Fruit fly (Drosophila melanogaster): ENCODE results near the gene CG34015.
A peak's percentile ranks its signal among the peaks of the same experiment; 100 is the strongest.

CG34015 gene

DNA sequence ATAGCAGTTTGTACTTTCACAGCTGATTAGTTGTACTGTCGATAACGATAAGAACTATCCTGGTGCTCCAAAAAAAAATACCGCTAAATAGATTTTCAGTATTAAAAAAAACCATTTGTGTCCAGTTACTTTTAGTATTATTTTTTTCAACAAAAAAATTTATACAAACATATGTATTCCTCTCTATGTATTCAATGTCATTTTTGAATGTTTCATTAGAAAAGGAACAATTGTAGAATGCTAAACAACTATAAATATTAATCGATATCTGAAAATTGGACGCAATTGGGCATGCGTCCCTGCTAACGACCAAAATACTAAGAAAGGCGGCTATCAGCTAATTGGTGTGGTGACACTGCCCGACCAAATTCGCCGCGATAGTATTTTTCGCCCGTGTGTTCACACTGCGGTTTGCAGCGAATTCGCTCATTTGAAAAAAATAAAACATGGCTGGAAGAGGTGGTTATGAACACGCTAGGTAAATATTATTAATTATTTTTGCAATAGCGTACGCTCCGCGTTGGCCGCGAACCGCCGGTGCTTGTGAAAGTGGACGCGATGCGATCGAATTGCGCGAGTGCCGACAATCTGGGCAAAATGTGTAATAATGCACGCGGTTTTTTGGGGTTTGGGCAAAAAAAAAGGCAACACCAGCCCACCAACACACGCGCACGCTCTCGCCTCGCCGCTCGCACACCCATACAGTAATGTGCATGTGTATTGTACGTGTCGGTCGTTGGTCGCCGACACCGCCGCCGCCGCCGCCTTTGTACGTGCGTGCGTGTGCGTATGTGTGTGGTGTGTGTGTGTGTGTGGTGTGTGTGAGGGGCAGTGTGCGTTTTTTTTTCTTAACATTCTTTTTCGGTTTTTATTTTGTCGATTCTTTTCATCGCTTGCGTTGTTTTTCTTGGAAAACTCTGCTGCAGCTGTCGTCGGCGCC lies at the start of gene CG34015, which contains the start of gene eIF4H1:
TSS of gene CG34015 (minus strand) at position 51 of the 940 bp plus-strand sequence.
TSS of gene eIF4H1 (plus strand) at position 414 of the 940 bp plus-strand sequence.
- no peak for TF ChIP-seq Sin3A (optimal IDR thresholded peaks at IDR 0.05)
- TF ChIP-seq ttk (optimal IDR thresholded peaks at IDR 0.05), result no peak
- no peak for TF ChIP-seq psq (optimal IDR thresholded peaks at IDR 0.05)
- TF ChIP-seq h (optimal IDR thresholded peaks at IDR 0.05), result no peak

DNA sequence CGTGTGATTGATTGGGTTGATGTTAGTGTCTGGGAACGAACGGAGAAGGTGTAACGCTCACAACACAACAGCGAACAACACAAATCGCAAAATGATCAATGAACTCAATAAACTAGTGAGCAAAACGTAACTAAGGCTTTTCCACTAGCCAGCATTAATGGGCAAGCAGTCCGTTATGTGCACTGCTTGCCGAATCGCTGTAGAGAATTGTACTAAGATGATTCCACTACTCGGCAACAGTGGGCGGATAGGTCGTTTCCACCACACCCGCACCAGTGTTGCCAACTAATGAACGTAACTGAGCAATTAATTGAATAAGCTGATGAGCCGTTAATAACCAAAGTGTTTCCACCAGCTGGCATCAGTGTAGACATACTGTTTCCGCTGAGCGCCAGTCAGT lies 36.4 kb upstream of the CG34015 start:
- no peak for TF ChIP-seq Myc (optimal IDR thresholded peaks at IDR 0.05)
- no peak for TF ChIP-seq Sin3A (optimal IDR thresholded peaks at IDR 0.05)
- no peak for TF ChIP-seq h (optimal IDR thresholded peaks at IDR 0.05)
- no peak for TF ChIP-seq psq (optimal IDR thresholded peaks at IDR 0.05)
- TF ChIP-seq insv (optimal IDR thresholded peaks at IDR 0.05), result no peak
- TF ChIP-seq ttk (optimal IDR thresholded peaks at IDR 0.05), result no peak

DNA sequence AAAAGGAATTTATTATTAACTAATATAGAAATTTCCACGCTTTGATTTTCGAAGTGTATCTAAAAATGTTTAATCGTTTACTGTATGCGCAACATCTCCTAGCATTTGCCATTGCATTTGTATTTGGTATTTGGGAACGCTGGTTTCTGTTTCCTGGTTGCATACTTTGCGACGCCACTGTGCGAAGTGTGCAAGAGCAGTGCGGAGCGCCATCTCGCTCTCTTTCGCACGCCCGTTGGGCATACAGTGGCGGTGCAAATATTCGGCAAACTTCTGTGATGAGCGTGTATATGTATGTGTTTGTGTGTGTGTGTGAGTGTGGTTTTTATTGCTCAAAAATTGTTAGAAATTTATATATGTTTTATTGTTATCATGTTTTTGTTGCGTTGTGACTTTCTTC lies 10.4 kb upstream of the CG34015 start:
- no peak for TF ChIP-seq ttk (optimal IDR thresholded peaks at IDR 0.05)

DNA sequence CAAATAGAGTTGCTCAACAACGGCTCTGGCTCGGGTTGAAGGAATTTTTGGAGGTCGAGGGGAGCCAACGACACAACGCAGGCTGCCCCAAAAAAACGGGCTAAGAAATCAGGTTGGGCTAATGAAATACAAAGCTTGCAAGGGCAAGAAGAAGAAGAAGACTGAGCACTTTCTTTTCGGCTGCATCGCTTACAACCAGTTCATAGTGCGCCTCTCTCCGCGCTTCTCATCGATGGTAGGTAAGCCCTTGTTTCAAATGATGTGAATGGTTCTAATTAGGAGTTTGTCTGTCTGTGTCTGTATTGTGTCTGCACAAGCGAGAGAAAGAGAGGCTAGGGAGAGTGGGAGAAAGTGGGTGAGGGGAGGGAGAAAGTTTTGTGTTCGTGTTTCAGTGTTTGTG lies 8.5 kb upstream of the CG34015 start:
- no peak for TF ChIP-seq Sin3A (optimal IDR thresholded peaks at IDR 0.05)
- TF ChIP-seq psq (optimal IDR thresholded peaks at IDR 0.05), result no peak
- TF ChIP-seq ttk (optimal IDR thresholded peaks at IDR 0.05), result no peak
- TF ChIP-seq Myc (optimal IDR thresholded peaks at IDR 0.05), result no peak
- TF ChIP-seq insv (optimal IDR thresholded peaks at IDR 0.05), result no peak
- no peak for TF ChIP-seq h (optimal IDR thresholded peaks at IDR 0.05)

DNA sequence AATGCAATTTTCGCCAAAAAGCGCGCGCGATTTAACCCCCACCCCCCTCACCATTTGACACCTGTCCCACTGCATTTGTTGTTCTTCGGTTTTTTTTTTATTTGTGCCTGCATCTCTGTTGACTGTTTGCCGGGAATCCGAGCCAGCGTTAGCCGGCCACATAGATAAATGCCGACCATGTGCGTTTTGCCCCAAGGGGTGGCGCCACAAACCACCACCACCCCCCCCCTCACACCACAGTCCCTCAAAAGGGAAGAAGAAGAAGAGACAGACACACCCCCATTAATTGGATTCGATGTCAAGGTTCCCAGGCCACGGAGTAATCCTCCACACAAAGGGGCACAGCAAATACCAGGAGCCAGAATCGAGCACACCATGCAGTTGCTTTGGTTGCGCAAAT lies 1.2 kb upstream of the CG34015 start:
- TF ChIP-seq insv (optimal IDR thresholded peaks at IDR 0.05), result no peak
- no peak for TF ChIP-seq ttk (optimal IDR thresholded peaks at IDR 0.05)
- no peak for TF ChIP-seq Sin3A (optimal IDR thresholded peaks at IDR 0.05)
- no peak for TF ChIP-seq h (optimal IDR thresholded peaks at IDR 0.05)
- no peak for TF ChIP-seq Myc (optimal IDR thresholded peaks at IDR 0.05)
- no peak for TF ChIP-seq psq (optimal IDR thresholded peaks at IDR 0.05)

DNA sequence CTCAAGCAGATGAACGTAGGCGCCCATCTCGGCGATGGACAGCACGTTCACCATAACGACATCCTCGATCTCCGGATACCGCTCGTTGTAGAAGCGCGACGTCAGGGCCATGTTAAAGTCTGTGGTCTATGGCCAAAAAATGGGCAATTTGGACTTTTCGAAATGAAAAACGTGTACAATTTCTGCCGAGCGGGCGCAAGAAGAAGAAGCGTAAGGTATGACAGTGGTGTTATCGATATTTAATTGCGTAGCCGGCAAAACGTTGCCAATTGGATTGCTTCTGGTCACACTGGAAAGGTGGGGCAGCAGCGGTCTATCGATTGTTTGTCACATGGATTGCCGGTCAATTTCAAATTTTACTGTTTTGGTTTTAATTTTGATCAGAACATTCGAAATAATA lies 1.3 kb downstream of the CG34015 start, which contains the start of gene eIF2alpha:
TSS of gene eIF2alpha (minus strand) at position 225 of the 400 bp plus-strand sequence.
- TF ChIP-seq insv (optimal IDR thresholded peaks at IDR 0.05), result no peak

DNA sequence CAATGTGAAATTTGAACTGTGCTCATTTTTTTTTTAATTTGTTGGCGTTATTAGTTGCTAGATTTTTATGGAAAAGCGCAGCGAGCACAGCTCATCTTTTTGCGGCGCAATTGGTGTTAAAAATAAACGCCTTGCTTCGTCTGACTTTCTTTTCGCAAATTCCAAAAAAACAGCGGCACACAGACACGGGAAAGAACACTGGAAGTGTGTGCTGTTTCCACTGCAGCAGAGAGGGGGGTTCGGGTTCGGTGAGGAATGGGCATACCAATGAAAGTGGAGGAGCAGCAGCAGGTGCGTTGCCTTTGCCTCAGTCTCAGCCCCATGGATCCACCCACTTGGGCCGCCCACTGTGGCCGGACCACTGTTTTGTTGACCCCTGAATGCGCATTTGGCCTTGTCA lies 5.7 kb downstream of the CG34015 start:
- TF ChIP-seq ttk (optimal IDR thresholded peaks at IDR 0.05) (no peak), Myc (optimal IDR thresholded peaks at IDR 0.05) (no peak), insv (optimal IDR thresholded peaks at IDR 0.05) (no peak), h (optimal IDR thresholded peaks at IDR 0.05) (no peak), psq (optimal IDR thresholded peaks at IDR 0.05) (no peak), Sin3A (optimal IDR thresholded peaks at IDR 0.05) (no peak)

DNA sequence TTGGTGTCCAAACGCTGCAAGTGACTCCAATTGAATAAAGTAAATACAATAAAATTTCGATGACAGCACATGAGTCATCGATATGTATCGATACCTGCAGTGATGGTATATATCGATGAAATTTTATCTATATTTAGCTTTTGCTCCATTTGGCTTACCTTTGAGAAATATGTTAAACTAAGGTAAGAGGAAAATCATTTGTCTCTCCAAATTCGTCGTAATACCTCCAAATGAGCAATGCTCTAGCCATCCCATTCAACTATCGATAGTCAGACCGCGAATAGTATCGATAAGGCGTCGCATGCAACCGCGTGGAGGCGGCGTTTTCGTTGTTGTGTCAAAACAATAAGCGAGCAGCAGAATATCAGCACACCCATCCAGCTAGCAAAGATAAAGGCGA lies 6.9 kb downstream of the CG34015 start, which contains the start of the genes Cdc50 and rngo:
TSS of gene Cdc50 (minus strand) at position 52 of the 400 bp plus-strand sequence.
TSS of gene rngo (plus strand) at position 189 of the 400 bp plus-strand sequence.
- no peak for TF ChIP-seq h (optimal IDR thresholded peaks at IDR 0.05)
- TF ChIP-seq Sin3A (optimal IDR thresholded peaks at IDR 0.05), result no peak
- TF ChIP-seq psq (optimal IDR thresholded peaks at IDR 0.05), result no peak
- no peak for TF ChIP-seq ttk (optimal IDR thresholded peaks at IDR 0.05)
- TF ChIP-seq Myc (optimal IDR thresholded peaks at IDR 0.05), result no peak
- no peak for TF ChIP-seq insv (optimal IDR thresholded peaks at IDR 0.05)

DNA sequence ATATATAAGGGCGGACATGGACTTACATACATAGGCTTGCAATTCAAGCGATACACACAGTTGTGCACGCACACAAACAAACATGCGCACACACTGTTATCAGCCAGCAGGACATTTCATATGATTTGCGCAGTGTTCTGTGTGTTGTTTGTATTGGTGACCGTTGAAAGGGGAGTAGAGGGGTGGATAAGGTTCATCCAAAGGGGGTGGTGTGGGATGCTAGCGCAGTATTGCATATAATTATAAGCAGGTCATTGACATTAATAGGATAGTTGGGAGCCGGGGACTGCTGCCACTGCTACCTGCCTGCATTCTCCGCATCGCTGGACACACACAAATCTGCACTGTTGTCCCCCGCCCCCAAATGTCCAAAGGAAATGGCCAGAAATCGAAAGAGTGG lies 19.6 kb downstream of the CG34015 start:
- TF ChIP-seq h (optimal IDR thresholded peaks at IDR 0.05) (no peak), psq (optimal IDR thresholded peaks at IDR 0.05) (no peak), Sin3A (optimal IDR thresholded peaks at IDR 0.05) (no peak), ttk (optimal IDR thresholded peaks at IDR 0.05) (no peak), Myc (optimal IDR thresholded peaks at IDR 0.05) (no peak), insv (optimal IDR thresholded peaks at IDR 0.05) (no peak)

DNA sequence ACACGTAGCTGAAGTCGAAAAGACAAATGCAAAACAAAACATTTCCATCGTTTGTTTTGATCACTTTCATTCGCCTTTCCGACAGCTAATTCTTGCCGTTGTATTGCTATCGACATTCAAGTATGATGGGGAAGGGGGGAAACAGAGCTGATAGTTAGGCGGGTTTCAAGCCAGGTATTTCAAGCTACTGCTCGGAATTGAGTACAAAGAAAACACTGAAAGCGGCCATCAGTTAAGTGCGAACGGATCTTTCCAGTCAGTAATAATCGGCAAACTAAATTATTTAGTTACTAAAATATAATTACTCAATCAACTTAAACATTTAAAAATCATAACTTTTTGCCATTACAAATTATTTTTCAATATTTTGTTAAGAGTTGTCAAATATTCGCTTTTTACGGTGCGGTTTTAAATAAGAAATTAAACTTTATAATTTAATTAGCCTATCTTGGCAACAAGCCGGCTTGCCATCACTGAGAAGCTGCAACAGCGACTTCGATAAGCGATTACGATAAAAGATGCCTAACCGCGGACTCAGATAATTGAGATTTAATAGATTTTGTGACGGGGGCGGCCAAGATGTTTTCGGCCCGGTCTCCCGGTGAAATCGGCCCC lies 20.2 kb downstream of the CG34015 start:
- TF ChIP-seq psq (optimal IDR thresholded peaks at IDR 0.05) (no peak), Sin3A (optimal IDR thresholded peaks at IDR 0.05) (no peak), ttk (optimal IDR thresholded peaks at IDR 0.05) (no peak), insv (optimal IDR thresholded peaks at IDR 0.05) (no peak), Myc (optimal IDR thresholded peaks at IDR 0.05) (no peak), h (optimal IDR thresholded peaks at IDR 0.05) (no peak)

DNA sequence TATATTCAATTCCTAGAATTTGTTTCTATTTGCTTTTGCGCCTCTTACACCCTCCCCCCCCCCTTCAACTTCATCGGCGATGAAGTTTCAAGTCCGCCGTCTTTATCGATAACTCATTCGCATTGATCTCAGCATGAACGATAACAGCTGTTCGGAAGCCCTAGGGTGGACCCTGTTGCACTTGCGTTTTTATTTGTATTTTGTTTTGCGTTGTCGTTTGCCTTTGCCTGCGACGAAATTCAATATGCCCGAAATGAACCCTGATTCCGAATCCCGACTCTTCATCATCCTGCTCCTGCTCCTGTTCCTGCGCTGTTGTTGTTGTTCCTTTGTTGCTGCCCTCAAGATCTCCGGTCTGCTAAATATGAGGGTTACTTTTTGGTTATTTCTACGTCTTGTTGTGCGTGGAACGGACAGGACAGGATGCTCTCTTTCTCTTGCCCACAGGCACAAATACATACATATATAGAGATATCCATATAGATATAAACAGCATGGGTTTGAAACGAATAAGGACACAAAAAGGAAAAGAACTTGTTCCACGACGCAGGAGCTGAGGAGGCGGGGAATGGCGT lies 21.5 kb downstream of the CG34015 start:
- TF ChIP-seq h (optimal IDR thresholded peaks at IDR 0.05), result no peak

DNA sequence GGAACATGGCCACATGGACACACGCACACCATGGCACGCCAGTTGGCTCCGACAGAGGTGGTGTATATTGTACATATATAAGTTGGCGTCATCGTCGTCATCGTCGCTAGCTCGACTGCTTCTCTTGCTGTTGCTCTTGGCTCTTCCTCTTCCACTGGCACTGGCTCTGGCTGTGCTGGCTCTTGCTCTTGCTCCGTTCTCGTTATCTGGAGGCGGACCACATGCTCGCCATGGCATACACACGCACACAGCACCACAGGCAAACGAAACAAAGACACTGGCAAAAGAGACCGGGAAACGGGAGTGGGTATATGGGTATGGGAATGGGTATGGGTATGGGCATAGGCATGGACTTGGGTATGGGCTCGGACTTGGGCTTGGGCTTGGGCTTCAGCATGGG lies 23.0 kb downstream of the CG34015 start:
- TF ChIP-seq ttk (optimal IDR thresholded peaks at IDR 0.05) (peak; percentile 52), h (optimal IDR thresholded peaks at IDR 0.05) (no peak)

DNA sequence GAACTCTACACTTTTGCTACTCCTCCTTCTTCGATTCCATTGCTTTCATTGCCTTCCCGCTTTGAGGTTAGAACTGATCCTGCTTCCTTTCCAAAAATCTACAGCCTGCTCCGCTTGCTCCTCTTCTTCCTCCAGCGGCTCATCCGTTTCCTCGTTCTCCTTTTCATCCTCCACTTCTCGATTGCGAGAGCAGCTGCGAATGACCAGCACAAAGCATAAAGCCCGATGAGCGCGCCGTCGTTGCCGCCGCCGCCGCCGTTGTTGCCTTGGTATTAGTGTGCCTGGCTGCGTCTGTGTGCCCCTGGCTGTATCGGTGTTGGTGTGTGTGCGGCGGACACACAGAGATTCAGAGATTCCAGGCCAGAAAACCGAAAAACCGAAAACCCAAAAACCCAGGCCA lies 23.8 kb downstream of the CG34015 start:
- TF ChIP-seq h (optimal IDR thresholded peaks at IDR 0.05), result no peak
- no peak for TF ChIP-seq ttk (optimal IDR thresholded peaks at IDR 0.05)
- TF ChIP-seq Myc (optimal IDR thresholded peaks at IDR 0.05), result no peak

All from Kc167 (cell line).